Worm (Caenorhabditis elegans): Measurements from ENCODE around the gene Y116A8C.23.

Gene Y116A8C.23

ce11 chrIV:17053261-17053660 is at the start of gene Y116A8C.23:
Y116A8C.23 (plus strand) TSS chrIV:17053561.
- TF ChIP-seq flt-1 (GFP tag; IDR thresholded peaks at IDR 0.05) (no peak), klf-2 (GFP tag; conservative IDR thresholded peaks at IDR 0.05) (no peak)

- TF ChIP-seq flt-1 (GFP tag; IDR thresholded peaks at IDR 0.05) (no peak), T22C8.4 (GFP tag; IDR thresholded peaks at IDR 0.05) (peak; percentile 14; the same call in 1 of the 2 replicates)
These were observed 47.6 kb upstream of the Y116A8C.23 start for ce11 chrIV:17005734-17006133.

ce11 chrIV:17010274-17010673 is 43.1 kb upstream of the Y116A8C.23 start:
- no peak for TF ChIP-seq ref-1 (GFP tag; conservative IDR thresholded peaks at IDR 0.05)
- TF ChIP-seq ztf-23 (GFP tag; IDR thresholded peaks at IDR 0.05) = no peak
- TF ChIP-seq klf-2 (GFP tag; conservative IDR thresholded peaks at IDR 0.05) = no peak
- no peak for TF ChIP-seq flt-1 (GFP tag; IDR thresholded peaks at IDR 0.05)
- no peak for TF ChIP-seq ztf-29 (GFP tag; IDR thresholded peaks at IDR 0.05)
- TF ChIP-seq T22C8.4 (GFP tag; IDR thresholded peaks at IDR 0.05) = no peak
- no peak for TF ChIP-seq med-1 (GFP tag; optimal IDR thresholded peaks at IDR 0.05; ENCODE audit: insufficient read depth)
- no peak for TF ChIP-seq tab-1 (GFP tag; IDR thresholded peaks at IDR 0.05)
- no peak for TF ChIP-seq cog-1 (tag; optimal IDR thresholded peaks at IDR 0.05)

- TF ChIP-seq tab-1 (GFP tag; IDR thresholded peaks at IDR 0.05) (no peak), ref-1 (GFP tag; conservative IDR thresholded peaks at IDR 0.05) (no peak), ztf-23 (GFP tag; IDR thresholded peaks at IDR 0.05) (no peak), cog-1 (tag; optimal IDR thresholded peaks at IDR 0.05) (no peak), T22C8.4 (GFP tag; IDR thresholded peaks at IDR 0.05) (no peak), med-1 (GFP tag; optimal IDR thresholded peaks at IDR 0.05; ENCODE audit: insufficient read depth) (no peak), ztf-29 (GFP tag; IDR thresholded peaks at IDR 0.05) (no peak), flt-1 (GFP tag; IDR thresholded peaks at IDR 0.05) (no peak), klf-2 (GFP tag; conservative IDR thresholded peaks at IDR 0.05) (no peak)
These were observed 32.3 kb upstream of the Y116A8C.23 start for ce11 chrIV:17021042-17021441.

- TF ChIP-seq T22C8.4 (GFP tag; IDR thresholded peaks at IDR 0.05) (no peak), klf-2 (GFP tag; conservative IDR thresholded peaks at IDR 0.05) (no peak), ztf-29 (GFP tag; IDR thresholded peaks at IDR 0.05) (no peak), ztf-23 (GFP tag; IDR thresholded peaks at IDR 0.05) (no peak), tab-1 (GFP tag; IDR thresholded peaks at IDR 0.05) (no peak), med-1 (GFP tag; optimal IDR thresholded peaks at IDR 0.05; ENCODE audit: insufficient read depth) (no peak), ref-1 (GFP tag; conservative IDR thresholded peaks at IDR 0.05) (no peak), cog-1 (tag; optimal IDR thresholded peaks at IDR 0.05) (no peak), flt-1 (GFP tag; IDR thresholded peaks at IDR 0.05) (no peak)
These were observed 28.3 kb upstream of the Y116A8C.23 start, which contains the start of gene dct-13 for ce11 chrIV:17025017-17025416. dct-13 (minus strand) TSS chrIV:17025117.

ce11 chrIV:17026568-17026967 is 26.8 kb upstream of the Y116A8C.23 start:
- no peak for TF ChIP-seq med-1 (GFP tag; optimal IDR thresholded peaks at IDR 0.05; ENCODE audit: insufficient read depth)
- TF ChIP-seq ztf-23 (GFP tag; IDR thresholded peaks at IDR 0.05) = no peak
- no peak for TF ChIP-seq ref-1 (GFP tag; conservative IDR thresholded peaks at IDR 0.05)
- TF ChIP-seq flt-1 (GFP tag; IDR thresholded peaks at IDR 0.05) = no peak
- TF ChIP-seq tab-1 (GFP tag; IDR thresholded peaks at IDR 0.05) = no peak
- TF ChIP-seq ztf-29 (GFP tag; IDR thresholded peaks at IDR 0.05) = no peak
- TF ChIP-seq klf-2 (GFP tag; conservative IDR thresholded peaks at IDR 0.05) = no peak
- TF ChIP-seq cog-1 (tag; optimal IDR thresholded peaks at IDR 0.05) = no peak
- TF ChIP-seq T22C8.4 (GFP tag; IDR thresholded peaks at IDR 0.05) = no peak

ce11 chrIV:17030494-17030893 is 22.9 kb upstream of the Y116A8C.23 start, which contains the start of gene nhr-229:
nhr-229 (minus strand) TSS chrIV:17030594.
- TF ChIP-seq med-1 (GFP tag; optimal IDR thresholded peaks at IDR 0.05; ENCODE audit: insufficient read depth) (no peak), T22C8.4 (GFP tag; IDR thresholded peaks at IDR 0.05) (no peak), ref-1 (GFP tag; conservative IDR thresholded peaks at IDR 0.05) (no peak), cog-1 (tag; optimal IDR thresholded peaks at IDR 0.05) (no peak), ztf-23 (GFP tag; IDR thresholded peaks at IDR 0.05) (no peak), klf-2 (GFP tag; conservative IDR thresholded peaks at IDR 0.05) (no peak), ztf-29 (GFP tag; IDR thresholded peaks at IDR 0.05) (no peak), flt-1 (GFP tag; IDR thresholded peaks at IDR 0.05) (no peak), tab-1 (GFP tag; IDR thresholded peaks at IDR 0.05) (no peak)

ce11 chrIV:17039545-17039944 is 13.8 kb upstream of the Y116A8C.23 start, which contains the start of gene Y116A8C.19:
Y116A8C.19 (minus strand) TSS chrIV:17039645.
- no peak for TF ChIP-seq med-1 (GFP tag; optimal IDR thresholded peaks at IDR 0.05; ENCODE audit: insufficient read depth)
- no peak for TF ChIP-seq tab-1 (GFP tag; IDR thresholded peaks at IDR 0.05)
- no peak for TF ChIP-seq ztf-23 (GFP tag; IDR thresholded peaks at IDR 0.05)
- TF ChIP-seq cog-1 (tag; optimal IDR thresholded peaks at IDR 0.05) = no peak
- no peak for TF ChIP-seq ztf-29 (GFP tag; IDR thresholded peaks at IDR 0.05)
- no peak for TF ChIP-seq T22C8.4 (GFP tag; IDR thresholded peaks at IDR 0.05)

- TF ChIP-seq T22C8.4 (GFP tag; IDR thresholded peaks at IDR 0.05) (no peak), klf-2 (GFP tag; conservative IDR thresholded peaks at IDR 0.05) (no peak), ztf-29 (GFP tag; IDR thresholded peaks at IDR 0.05) (no peak), flt-1 (GFP tag; IDR thresholded peaks at IDR 0.05) (no peak), ztf-23 (GFP tag; IDR thresholded peaks at IDR 0.05) (no peak), tab-1 (GFP tag; IDR thresholded peaks at IDR 0.05) (no peak), med-1 (GFP tag; optimal IDR thresholded peaks at IDR 0.05; ENCODE audit: insufficient read depth) (no peak), cog-1 (tag; optimal IDR thresholded peaks at IDR 0.05) (no peak), ref-1 (GFP tag; conservative IDR thresholded peaks at IDR 0.05) (no peak)
These were observed 12.7 kb upstream of the Y116A8C.23 start, which contains the start of gene Y116A8C.20 for ce11 chrIV:17040618-17041017. Y116A8C.20 (plus strand) TSS chrIV:17040918.

ce11 chrIV:17045691-17046090 is 7.7 kb upstream of the Y116A8C.23 start, which contains the start of gene clec-195:
clec-195 (minus strand) TSS chrIV:17045791.
- TF ChIP-seq klf-2 (GFP tag; conservative IDR thresholded peaks at IDR 0.05) (no peak), tab-1 (GFP tag; IDR thresholded peaks at IDR 0.05) (no peak), T22C8.4 (GFP tag; IDR thresholded peaks at IDR 0.05) (no peak), med-1 (GFP tag; optimal IDR thresholded peaks at IDR 0.05; ENCODE audit: insufficient read depth) (no peak), ztf-23 (GFP tag; IDR thresholded peaks at IDR 0.05) (no peak), ref-1 (GFP tag; conservative IDR thresholded peaks at IDR 0.05) (no peak), flt-1 (GFP tag; IDR thresholded peaks at IDR 0.05) (no peak), cog-1 (tag; optimal IDR thresholded peaks at IDR 0.05) (no peak), ztf-29 (GFP tag; IDR thresholded peaks at IDR 0.05) (no peak)
